Fruit fly (Drosophila melanogaster) whole organism, pupa: ENCODE results near the gene CG5157.
A peak's percentile ranks its signal among the peaks of the same experiment; 100 is the strongest.

Experiments
- CG10348 ChIP-seq: fragments of 200-800 bp; sonication (Bioruptor generic); IDR thresholded peaks from 2 replicates; pipeline ENCODE4 v1.3.6; 2022; ENCODE audit warnings: missing biosample characterization, missing genetic modification characterization
- CG12605 ChIP-seq: fragments of 200-800 bp; sonication (Bioruptor generic); IDR thresholded peaks from 2 replicates; pipeline ENCODE4 v1.3.6; 2022; ENCODE audit warnings: missing biosample characterization, missing genetic modification characterization
- CG13204 ChIP-seq: fragments of 200-800 bp; sonication (Bioruptor generic); optimal IDR thresholded peaks from 2 replicates; lab custom pipeline; 2018; ENCODE audit warnings: missing biosample characterization, mild to moderate bottlenecking, missing genetic modification characterization, moderate library complexity
- CG14655 ChIP-seq: fragments of 200-800 bp; sonication (Bioruptor generic); optimal IDR thresholded peaks from 3 replicates; lab custom pipeline; 2017; ENCODE audit warnings: mild to moderate bottlenecking, missing biosample characterization, missing genetic modification reagents, missing genetic modification characterization
- CG15710 ChIP-seq: fragments of 200-800 bp; sonication (Bioruptor generic); optimal IDR thresholded peaks from 2 replicates; lab custom pipeline; 2018; ENCODE audit warnings: missing biosample characterization, mild to moderate bottlenecking, missing genetic modification characterization, moderate library complexity
- CG17806 ChIP-seq: fragments of 200-800 bp; sonication (Bioruptor generic); optimal IDR thresholded peaks from 2 replicates; lab custom pipeline; 2018; ENCODE audit warnings: missing biosample characterization, mild to moderate bottlenecking, missing genetic modification characterization, moderate library complexity
- CG32121 ChIP-seq: fragments of 200-800 bp; sonication (Bioruptor generic); IDR thresholded peaks from 2 replicates; pipeline ENCODE4 v1.3.6; 2022; ENCODE audit warnings: missing biosample characterization, missing genetic modification characterization
- CG34367 ChIP-seq: fragments of 200-800 bp; sonication (Bioruptor generic); optimal IDR thresholded peaks from 2 replicates; lab custom pipeline; 2018; ENCODE audit warnings: missing biosample characterization, mild to moderate bottlenecking, missing genetic modification characterization
- CG4496 ChIP-seq: fragments of 200-800 bp; sonication (Bioruptor generic); IDR thresholded peaks from 3 replicates; pipeline ENCODE4 v1.3.6; 2022; ENCODE audit warnings: missing biosample characterization, missing genetic modification characterization
- CG8159 ChIP-seq: fragments of 200-800 bp; sonication (Bioruptor generic); optimal IDR thresholded peaks from 3 replicates; lab custom pipeline; 2018; ENCODE audit warnings: missing biosample characterization, mild to moderate bottlenecking, missing genetic modification characterization, moderate library complexity
- CG8301 ChIP-seq: fragments of 200-800 bp; sonication (Bioruptor generic); optimal IDR thresholded peaks from 2 replicates; lab custom pipeline; 2018; ENCODE audit warnings: missing biosample characterization, mild to moderate bottlenecking, missing genetic modification characterization
- CG9948 ChIP-seq: fragments of 200-800 bp; sonication (Bioruptor generic); optimal IDR thresholded peaks from 2 replicates; lab custom pipeline; 2018; ENCODE audit warnings: missing biosample characterization, mild to moderate bottlenecking, missing genetic modification characterization, moderate library complexity
- D1 ChIP-seq: fragments of 200-800 bp; sonication (Bioruptor generic); optimal IDR thresholded peaks from 2 replicates; lab custom pipeline; 2018; ENCODE audit warnings: missing biosample characterization, mild to moderate bottlenecking, missing genetic modification characterization, moderate library complexity
- EcR ChIP-seq: fragments of 200-800 bp; sonication (Bioruptor generic); optimal IDR thresholded peaks from 3 replicates; lab custom pipeline; 2019; ENCODE audit warnings: missing biosample characterization, missing genetic modification characterization, mild to moderate bottlenecking, moderate library complexity, missing genetic modification reagents
- Ets98B ChIP-seq: fragments of 200-800 bp; sonication (Bioruptor generic); IDR thresholded peaks from 2 replicates; pipeline ENCODE4 v1.3.6; 2022; ENCODE audit warnings: missing biosample characterization, missing genetic modification characterization
- Pif1A ChIP-seq: fragments of 200-800 bp; sonication (Bioruptor generic); optimal IDR thresholded peaks from 3 replicates; lab custom pipeline; 2016; ENCODE audit warnings: missing biosample characterization, missing genetic modification characterization
- Pif1B ChIP-seq: fragments of 200-800 bp; sonication (Bioruptor generic); optimal IDR thresholded peaks from 3 replicates; lab custom pipeline; 2016; ENCODE audit warnings: missing biosample characterization, missing genetic modification characterization
- Snoo ChIP-seq: fragments of 200-800 bp; sonication (Bioruptor generic); optimal IDR thresholded peaks from 3 replicates; lab custom pipeline; 2017; ENCODE audit warnings: missing biosample characterization, mild to moderate bottlenecking, missing genetic modification characterization, inconsistent platforms
- fd96Ca ChIP-seq: fragments of 200-800 bp; sonication (Bioruptor generic); IDR thresholded peaks from 3 replicates; pipeline ENCODE4 v1.3.6; 2022; ENCODE audit warnings: missing biosample characterization, missing genetic modification characterization
- gl ChIP-seq: fragments of 200-800 bp; sonication (Bioruptor generic); optimal IDR thresholded peaks from 2 replicates; lab custom pipeline; 2018; ENCODE audit warnings: missing biosample characterization, mild to moderate bottlenecking, missing genetic modification characterization
- rn ChIP-seq: fragments of 200-800 bp; sonication (Bioruptor generic); IDR thresholded peaks from 2 replicates; pipeline ENCODE4 v1.3.6; 2022; ENCODE audit warnings: missing biosample characterization, missing genetic modification characterization

Gene CG5157

DNA sequence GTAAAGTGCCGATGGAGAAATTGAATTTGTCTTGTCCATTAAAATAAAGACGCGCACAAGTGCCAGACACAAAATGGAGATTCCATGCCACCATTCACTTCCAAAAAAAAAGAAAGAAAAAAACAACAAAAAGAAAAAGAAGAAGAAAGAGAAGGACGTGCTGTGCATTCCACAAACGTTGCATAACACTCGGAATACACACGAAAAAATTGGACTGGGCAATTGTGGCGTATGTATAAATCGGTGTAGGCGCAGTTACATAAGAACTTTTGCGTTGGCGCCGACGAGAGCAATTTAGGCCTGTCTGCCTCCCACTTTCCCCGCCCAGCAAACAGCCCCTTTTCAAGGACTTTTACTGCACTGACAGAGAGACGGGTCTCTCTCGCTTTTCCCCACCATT is 9.6 kb upstream of the CG5157 start:
- no peak for TF ChIP-seq CG10348 (GFP tag; lab: Robert Waterston, UW)
- peak; percentile 17 for TF ChIP-seq CG13204 (GFP tag; lab: Kevin White, UChicago)

- TF ChIP-seq CG12605 (GFP tag; lab: Robert Waterston, UW) (no peak), CG8159 (tag; lab: Kevin White, UChicago) (no peak), rn (GFP tag; lab: Robert Waterston, UW) (no peak), CG9948 (tag; lab: Kevin White, UChicago) (no peak), Ets98B (GFP tag; lab: Robert Waterston, UW) (no peak), CG14655 (no peak), CG4496 (GFP tag; lab: Robert Waterston, UW) (no peak), CG8301 (tag; lab: Kevin White, UChicago) (no peak), CG15710 (tag; lab: Kevin White, UChicago) (no peak), CG32121 (GFP tag; lab: Robert Waterston, UW) (no peak), CG13204 (GFP tag; lab: Kevin White, UChicago) (no peak)
These were observed 8.9 kb upstream of the CG5157 start for dm6 chr3L:16146539-16146934.

dm6 chr3L:16145931-16146538 is 8.4 kb upstream of the CG5157 start:
- TF ChIP-seq D1 (no peak), CG14655 (no peak), CG9948 (tag; lab: Kevin White, UChicago) (no peak), CG34367 (tag; lab: Kevin White, UChicago) (no peak), Pif1B (GFP tag; lab: Kevin White, UChicago) (no peak), CG4496 (GFP tag; lab: Robert Waterston, UW) (no peak), CG15710 (tag; lab: Kevin White, UChicago) (no peak), Pif1A (no peak), CG12605 (GFP tag; lab: Robert Waterston, UW) (no peak), CG10348 (GFP tag; lab: Robert Waterston, UW) (no peak), Ets98B (GFP tag; lab: Robert Waterston, UW) (no peak), CG32121 (GFP tag; lab: Robert Waterston, UW) (no peak), CG8301 (tag; lab: Kevin White, UChicago) (no peak)
- TF ChIP-seq, all 21 proteins: peak for 0

DNA sequence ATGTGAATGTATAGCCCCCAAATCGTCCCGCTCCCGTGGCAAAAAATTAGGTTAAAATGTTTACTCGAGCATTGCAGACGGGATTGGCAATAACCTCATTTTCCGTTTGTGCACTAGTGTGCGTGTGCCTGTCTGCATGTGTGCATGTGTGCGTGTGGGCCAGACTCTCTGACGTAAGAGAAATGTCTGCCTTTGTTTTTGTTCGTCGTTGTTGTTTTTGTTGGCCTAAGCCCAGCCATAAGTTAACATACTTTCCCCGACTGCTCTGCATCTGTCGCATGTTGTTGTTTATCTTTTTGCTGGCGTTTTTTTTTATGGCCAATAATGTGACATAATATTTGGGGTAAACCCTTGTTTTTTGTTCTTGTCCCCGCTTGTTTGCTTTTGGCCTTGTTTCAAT is 7.6 kb upstream of the CG5157 start:
- TF ChIP-seq Snoo (tag; lab: Kevin White, UChicago) (peak; percentile 64), CG9948 (tag; lab: Kevin White, UChicago) (no peak), D1 (no peak), CG10348 (GFP tag; lab: Robert Waterston, UW) (no peak), gl (tag; lab: Kevin White, UChicago) (no peak), CG13204 (GFP tag; lab: Kevin White, UChicago) (no peak), CG14655 (no peak)

dm6 chr3L:16143685-16144539 is 6.2 kb upstream of the CG5157 start, which contains the start of gene CG32152:
CG32152 (minus strand) TSS chr3L:16144036.
- TF ChIP-seq CG12605 (GFP tag; lab: Robert Waterston, UW) (no peak), CG4496 (GFP tag; lab: Robert Waterston, UW) (peak; percentile 65; the same call in 2 of the 3 replicates), CG15710 (tag; lab: Kevin White, UChicago) (no peak), Pif1B (GFP tag; lab: Kevin White, UChicago) (no peak), rn (GFP tag; lab: Robert Waterston, UW) (no peak), CG32121 (GFP tag; lab: Robert Waterston, UW) (peak; percentile 81), CG14655 (no peak), CG8159 (tag; lab: Kevin White, UChicago) (no peak), CG8301 (tag; lab: Kevin White, UChicago) (no peak), gl (tag; lab: Kevin White, UChicago) (no peak), Snoo (tag; lab: Kevin White, UChicago) (no peak), Ets98B (GFP tag; lab: Robert Waterston, UW) (peak; percentile 55; the same call in 1 of the 2 replicates), CG10348 (GFP tag; lab: Robert Waterston, UW) (no peak), fd96Ca (GFP tag; lab: Robert Waterston, UW) (no peak), EcR (GFP tag; lab: Kevin White, UChicago) (no peak), CG13204 (GFP tag; lab: Kevin White, UChicago) (no peak), CG17806 (tag; lab: Kevin White, UChicago) (no peak), Pif1A (no peak)
- TF ChIP-seq, all 21 proteins: peak for 3

dm6 chr3L:16141556-16141955 is 3.9 kb upstream of the CG5157 start:
- TF ChIP-seq Pif1A, result no peak
- TF ChIP-seq Pif1B (GFP tag; lab: Kevin White, UChicago), result no peak
- no peak for TF ChIP-seq fd96Ca (GFP tag; lab: Robert Waterston, UW)
- no peak for TF ChIP-seq D1
- no peak for TF ChIP-seq gl (tag; lab: Kevin White, UChicago)
- no peak for TF ChIP-seq CG8159 (tag; lab: Kevin White, UChicago)
- no peak for TF ChIP-seq CG10348 (GFP tag; lab: Robert Waterston, UW)
- TF ChIP-seq rn (GFP tag; lab: Robert Waterston, UW), result no peak
- TF ChIP-seq CG17806 (tag; lab: Kevin White, UChicago), result no peak
- no peak for TF ChIP-seq CG14655
- TF ChIP-seq CG4496 (GFP tag; lab: Robert Waterston, UW), result no peak
- TF ChIP-seq Ets98B (GFP tag; lab: Robert Waterston, UW), result no peak
- TF ChIP-seq CG34367 (tag; lab: Kevin White, UChicago), result no peak
- no peak for TF ChIP-seq Snoo (tag; lab: Kevin White, UChicago)
- no peak for TF ChIP-seq CG32121 (GFP tag; lab: Robert Waterston, UW)
- TF ChIP-seq CG13204 (GFP tag; lab: Kevin White, UChicago), result no peak
- no peak for TF ChIP-seq CG8301 (tag; lab: Kevin White, UChicago)
- TF ChIP-seq EcR (GFP tag; lab: Kevin White, UChicago), result no peak
- TF ChIP-seq CG12605 (GFP tag; lab: Robert Waterston, UW), result no peak
